Fruit fly (Drosophila melanogaster) whole organism, adult: ENCODE data around the gene Mtch.

Experiments
- CG12768 ChIP-seq: fragments of 200-800 bp; sonication (Bioruptor generic); optimal IDR thresholded peaks from 2 replicates; lab custom pipeline; 2017; ENCODE audit warnings: missing biosample characterization, missing genetic modification characterization, mild to moderate bottlenecking, moderate library complexity, missing genetic modification reagents
- CG14711 ChIP-seq: fragments of 200-800 bp; sonication (Bioruptor generic); optimal IDR thresholded peaks from 2 replicates; lab custom pipeline; 2018; ENCODE audit warnings: missing biosample characterization, mild to moderate bottlenecking, missing genetic modification characterization, moderate library complexity
- CG1620 ChIP-seq: fragments of 200-800 bp; sonication (Bioruptor generic); optimal IDR thresholded peaks from 2 replicates; lab custom pipeline; 2016; ENCODE audit warnings: missing biosample characterization, missing genetic modification characterization
- CG33017 ChIP-seq: fragments of 200-800 bp; sonication (Bioruptor generic); optimal IDR thresholded peaks from 2 replicates; lab custom pipeline; 2018; ENCODE audit warnings: missing biosample characterization, mild to moderate bottlenecking, missing genetic modification characterization, moderate library complexity
- CG5204 ChIP-seq: fragments of 200-800 bp; sonication (Bioruptor generic); optimal IDR thresholded peaks from 2 replicates; lab custom pipeline; 2016; ENCODE audit warnings: missing biosample characterization, missing genetic modification characterization
- Clk ChIP-seq: fragments of 200-800 bp; sonication (Bioruptor generic); optimal IDR thresholded peaks from 2 replicates; lab custom pipeline; 2017; ENCODE audit warnings: missing biosample characterization, missing genetic modification characterization
- Crg-1 ChIP-seq: fragments of 200-800 bp; sonication (Bioruptor generic); optimal IDR thresholded peaks from 2 replicates; lab custom pipeline; 2016; ENCODE audit warnings: missing biosample characterization, missing genetic modification characterization
- Hr96 ChIP-seq: fragments of 200-800 bp; sonication (Bioruptor generic); optimal IDR thresholded peaks from 2 replicates; lab custom pipeline; 2016; ENCODE audit warnings: missing biosample characterization, missing genetic modification characterization
- Mnt ChIP-seq: fragments of 200-800 bp; sonication (Bioruptor generic); optimal IDR thresholded peaks from 2 replicates; lab custom pipeline; 2016; ENCODE audit warnings: missing biosample characterization, mild to moderate bottlenecking, missing genetic modification characterization
- cic ChIP-seq: fragments of 200-800 bp; sonication (Bioruptor generic); optimal IDR thresholded peaks from 2 replicates; lab custom pipeline; 2017; ENCODE audit warnings: missing biosample characterization, mild to moderate bottlenecking, missing genetic modification characterization, moderate library complexity
- cnc ChIP-seq, 2 experiments: fragments of >200 bp; optimal IDR thresholded peaks; 2 replicates each; lab custom pipeline; 2017
- kay ChIP-seq: fragments of 200-800 bp; sonication (Bioruptor generic); peaks from one replicate; lab custom pipeline; 2016; ENCODE audit warnings: missing biosample characterization, missing genetic modification characterization, borderline replicate concordance
- toe ChIP-seq: fragments of 200-800 bp; sonication (Bioruptor generic); optimal IDR thresholded peaks from 2 replicates; lab custom pipeline; 2016; ENCODE audit warnings: missing biosample characterization, missing genetic modification characterization

DNA sequence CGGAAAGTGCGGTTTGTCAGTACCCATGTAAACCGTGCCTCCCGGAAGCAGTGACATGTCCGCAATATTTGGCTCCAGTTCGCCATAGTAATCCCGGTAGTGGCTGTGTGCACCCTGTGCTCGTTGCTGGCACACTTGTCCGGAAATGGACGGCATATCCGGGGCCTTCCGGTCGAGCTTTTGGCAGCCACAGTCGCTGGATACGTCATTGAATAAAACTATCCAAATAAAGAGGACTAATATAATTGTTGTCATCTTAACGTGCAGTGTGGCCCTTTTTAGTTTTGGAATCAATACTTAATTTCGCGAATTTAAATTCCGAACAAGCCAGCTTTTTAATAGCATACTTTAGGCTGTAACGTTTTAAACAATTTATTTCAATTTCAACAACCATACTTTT is 8.5 kb upstream of the Mtch start, which contains the start of gene CG7049:
- TF ChIP-seq CG33017 (tag; lab: Kevin White, UChicago) (peak; percentile 40), cic (GFP tag; lab: Kevin White, UChicago) (no peak), CG5204 (GFP tag; lab: Kevin White, UChicago) (no peak), Clk (no peak), CG12768 (GFP tag; lab: Kevin White, UChicago) (no peak), cnc (optimal IDR thresholded peaks at IDR 0.05; lab: Kevin White, UChicago) (no peak), CG1620 (GFP tag; lab: Kevin White, UChicago) (no peak), kay (no peak), Mnt (GFP tag; lab: Kevin White, UChicago) (no peak), Hr96 (no peak), Crg-1 (GFP tag; lab: Kevin White, UChicago) (no peak), CG14711 (peak; percentile 7), toe (GFP tag; lab: Kevin White, UChicago) (no peak)
